Fruit fly (Drosophila melanogaster): ENCODE results near the gene Dysb.

Dysb gene

dm6 chr3L:18890283-18891175, 23.0 kb downstream of the Dysb start, which contains the start of gene CG3961 (continued):
- TF ChIP-seq CG6272 (GFP tag; IDR thresholded peaks at IDR 0.05) (no peak; the same call in 1 of the 2 replicates), pfk (GFP tag; optimal IDR thresholded peaks at IDR 0.05) (no peak), zfh1 (GFP tag; IDR thresholded peaks at IDR 0.05) (peak; percentile 85), CG8765 (GFP tag; IDR thresholded peaks at IDR 0.05) (peak; percentile 45; the same call in 1 of the 2 replicates), Mes4 (GFP tag; optimal IDR thresholded peaks at IDR 0.05) (peak; percentile 86), CG17912 (GFP tag; optimal IDR thresholded peaks at IDR 0.05) (peak; percentile 13), CG14667 (GFP tag; IDR thresholded peaks at IDR 0.05) (peak; percentile 86; the same call in 1 of the 2 replicates), Atf3 (GFP tag; optimal IDR thresholded peaks at IDR 0.05) (peak; percentile 88), CG1832 (GFP tag; optimal IDR thresholded peaks at IDR 0.05) (no peak), CG7786 (GFP tag; optimal IDR thresholded peaks at IDR 0.05) (peak; percentile 82), CG10543 (GFP tag; optimal IDR thresholded peaks at IDR 0.05) (peak; percentile 95), CG32532 (GFP tag; IDR thresholded peaks at IDR 0.05) (peak; percentile 79), CG3163 (GFP tag; optimal IDR thresholded peaks at IDR 0.05) (peak; percentile 72), CG13287 (GFP tag; IDR thresholded peaks at IDR 0.05; ENCODE audit: partially characterized antibody) (no peak; the same call in 1 of the 2 replicates), CG1792 (GFP tag; optimal IDR thresholded peaks at IDR 0.05) (peak; percentile 63), YL-1 (GFP tag; optimal IDR thresholded peaks at IDR 0.05) (peak; percentile 88), kah (GFP tag; optimal IDR thresholded peaks at IDR 0.05) (peak; percentile 94), Antp (GFP tag; optimal IDR thresholded peaks at IDR 0.05) (peak; percentile 72), shn (GFP tag; optimal IDR thresholded peaks at IDR 0.05) (peak; percentile 75), dpn (GFP tag; optimal IDR thresholded peaks at IDR 0.05) (peak; percentile 88 to 97), crol (GFP tag; IDR thresholded peaks at IDR 0.05) (peak; percentile 97), CG16815 (GFP tag; optimal IDR thresholded peaks at IDR 0.05) (peak; percentile 97), cato (GFP tag; optimal IDR thresholded peaks at IDR 0.05; ENCODE audit: borderline replicate concordance) (peak; percentile 96), CG10147 (GFP tag; optimal IDR thresholded peaks at IDR 0.05) (peak; percentile 97), Asciz (GFP tag; optimal IDR thresholded peaks at IDR 0.05) (peak; percentile 98), odd (GFP tag; optimal IDR thresholded peaks at IDR 0.05) (peak; percentile 98), tna (GFP tag; IDR thresholded peaks at IDR 0.05; ENCODE audit: partially characterized antibody) (no peak), CG3726 (GFP tag; IDR thresholded peaks at IDR 0.05) (peak; percentile 90; the same call in 1 of the 3 replicates), CG15601 (tag; optimal IDR thresholded peaks at IDR 0.05) (peak; percentile 98), wdn (GFP tag; IDR thresholded peaks at IDR 0.05) (peak; percentile 80), Doc3 (GFP tag; IDR thresholded peaks at IDR 0.05; ENCODE audit: partially characterized antibody) (no peak), grn (GFP tag; optimal IDR thresholded peaks at IDR 0.05) (peak; percentile 85), tup (GFP tag; optimal IDR thresholded peaks at IDR 0.05) (peak; percentile 78), NC2β (GFP tag; optimal IDR thresholded peaks at IDR 0.05) (peak; percentile 89), Dbx (GFP tag; IDR thresholded peaks at IDR 0.05) (peak; percentile 80), CrebB (tag; optimal IDR thresholded peaks at IDR 0.05) (peak; percentile 93), ERR (GFP tag; optimal IDR thresholded peaks at IDR 0.05) (peak; percentile 52), Sox100B (GFP tag; optimal IDR thresholded peaks at IDR 0.05) (peak; percentile 100), CG7357 (GFP tag; IDR thresholded peaks at IDR 0.05) (peak; percentile 85), Stat92E (GFP tag; optimal IDR thresholded peaks at IDR 0.05) (peak in 1 of 3 experiments; percentile 99), CG31388 (GFP tag; optimal IDR thresholded peaks at IDR 0.05) (peak; percentile 81), CG1603 (tag; optimal IDR thresholded peaks at IDR 0.05) (peak; percentile 90), CG15514 (GFP tag; optimal IDR thresholded peaks at IDR 0.05) (peak; percentile 81), vvl (GFP tag; IDR thresholded peaks at IDR 0.05) (peak; percentile 94), CG18764 (GFP tag; optimal IDR thresholded peaks at IDR 0.05) (peak; percentile 93), her (GFP tag; optimal IDR thresholded peaks at IDR 0.05) (peak; percentile 60), B-H2 (GFP tag; optimal IDR thresholded peaks at IDR 0.05) (peak; percentile 80), Poxn (GFP tag; IDR thresholded peaks at IDR 0.05) (no peak)
